Worm (Caenorhabditis elegans): ENCODE results near the gene eif-3.B.

Gene eif-3.B

DNA sequence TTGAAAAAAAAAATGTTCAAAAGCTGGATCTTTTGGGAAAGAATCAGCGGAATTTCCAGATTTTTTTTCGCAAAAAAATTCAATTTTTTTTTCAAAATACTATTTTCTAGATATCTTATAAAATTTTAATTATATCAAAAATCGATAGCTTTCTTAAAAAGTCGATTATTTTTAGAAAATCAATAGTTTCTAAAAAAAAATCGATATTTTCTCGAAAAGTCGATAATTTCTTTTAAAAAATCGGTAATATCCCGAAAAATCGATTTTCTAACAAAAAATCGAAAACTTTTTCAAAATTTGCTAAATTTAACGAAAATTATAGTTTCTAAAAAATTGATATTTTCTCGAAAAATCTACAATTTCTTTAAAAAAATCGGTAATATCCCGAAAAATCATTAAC lies 26.4 kb upstream of the eif-3.B start:
- no peak for TF ChIP-seq hlh-1 (tag; optimal IDR thresholded peaks at IDR 0.05)
- no peak for TF ChIP-seq unc-39 (tag; optimal IDR thresholded peaks at IDR 0.05)
- no peak for TF ChIP-seq nhr-12 (tag; optimal IDR thresholded peaks at IDR 0.05)
- no peak for TF ChIP-seq ztf-11 (tag; optimal IDR thresholded peaks at IDR 0.05)

DNA sequence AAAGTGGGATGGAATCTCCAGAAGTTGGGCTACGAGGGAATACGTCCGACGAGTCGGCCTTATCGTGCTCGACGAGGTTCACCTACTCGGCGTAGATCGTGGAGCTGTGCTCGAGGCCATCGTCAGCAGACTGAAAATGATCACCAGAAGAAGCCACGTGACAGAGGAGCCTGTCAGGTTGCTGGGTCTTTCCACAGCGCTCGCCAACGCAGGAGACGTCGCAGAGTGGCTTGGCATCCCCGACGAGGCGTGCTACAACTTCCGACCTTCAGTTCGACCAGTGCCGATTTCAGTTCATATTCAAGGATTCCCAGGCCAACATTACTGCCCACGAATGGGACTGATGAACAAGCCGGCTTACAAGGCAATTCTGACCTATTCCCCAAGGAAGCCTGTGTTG lies 24.1 kb upstream of the eif-3.B start:
- no peak for TF ChIP-seq blmp-1 (tag; optimal IDR thresholded peaks at IDR 0.05)
- TF ChIP-seq nhr-28 (tag; optimal IDR thresholded peaks at IDR 0.05) = no peak
- TF ChIP-seq ztf-11 (tag; optimal IDR thresholded peaks at IDR 0.05) = no peak
- no peak for TF ChIP-seq zip-8 (tag; optimal IDR thresholded peaks at IDR 0.05)
- no peak for TF ChIP-seq flh-1 (GFP tag; optimal IDR thresholded peaks at IDR 0.05)
- TF ChIP-seq lin-32 (GFP tag; optimal IDR thresholded peaks at IDR 0.05) = no peak
- TF ChIP-seq mep-1 (tag; optimal IDR thresholded peaks at IDR 0.05) = no peak
- TF ChIP-seq nhr-237 (tag; optimal IDR thresholded peaks at IDR 0.05) = no peak
- no peak for TF ChIP-seq nhr-2 (tag; optimal IDR thresholded peaks at IDR 0.05)
- TF ChIP-seq sem-2 (GFP tag; optimal IDR thresholded peaks at IDR 0.05) = no peak
- no peak for TF ChIP-seq elt-1 (tag; optimal IDR thresholded peaks at IDR 0.05; ENCODE audit: borderline replicate concordance, insufficient read depth)
- TF ChIP-seq nhr-12 (tag; optimal IDR thresholded peaks at IDR 0.05) = no peak
- no peak for TF ChIP-seq hlh-1 (tag; optimal IDR thresholded peaks at IDR 0.05)

DNA sequence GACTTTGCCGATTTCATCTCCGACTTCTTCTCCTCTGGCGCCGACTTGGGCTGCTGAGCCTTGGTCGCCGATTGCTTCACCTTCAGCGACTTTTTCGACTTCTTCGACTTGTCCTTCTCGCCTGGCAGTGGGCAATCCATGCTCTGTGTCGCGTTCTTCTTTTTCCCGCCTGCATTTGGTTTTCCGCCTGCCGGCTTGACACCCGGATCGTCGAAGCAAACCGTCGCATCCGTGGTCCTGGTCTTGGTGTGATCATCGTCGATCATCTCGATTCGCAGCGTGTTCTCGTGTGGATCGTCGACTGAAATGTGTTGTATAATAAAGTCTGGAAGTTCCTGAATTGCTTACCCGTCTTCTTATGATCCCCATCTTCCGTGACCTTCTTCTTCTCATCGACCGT lies 23.1 kb upstream of the eif-3.B start:
- TF ChIP-seq mls-2 (tag; optimal IDR thresholded peaks at IDR 0.05) = no peak

DNA sequence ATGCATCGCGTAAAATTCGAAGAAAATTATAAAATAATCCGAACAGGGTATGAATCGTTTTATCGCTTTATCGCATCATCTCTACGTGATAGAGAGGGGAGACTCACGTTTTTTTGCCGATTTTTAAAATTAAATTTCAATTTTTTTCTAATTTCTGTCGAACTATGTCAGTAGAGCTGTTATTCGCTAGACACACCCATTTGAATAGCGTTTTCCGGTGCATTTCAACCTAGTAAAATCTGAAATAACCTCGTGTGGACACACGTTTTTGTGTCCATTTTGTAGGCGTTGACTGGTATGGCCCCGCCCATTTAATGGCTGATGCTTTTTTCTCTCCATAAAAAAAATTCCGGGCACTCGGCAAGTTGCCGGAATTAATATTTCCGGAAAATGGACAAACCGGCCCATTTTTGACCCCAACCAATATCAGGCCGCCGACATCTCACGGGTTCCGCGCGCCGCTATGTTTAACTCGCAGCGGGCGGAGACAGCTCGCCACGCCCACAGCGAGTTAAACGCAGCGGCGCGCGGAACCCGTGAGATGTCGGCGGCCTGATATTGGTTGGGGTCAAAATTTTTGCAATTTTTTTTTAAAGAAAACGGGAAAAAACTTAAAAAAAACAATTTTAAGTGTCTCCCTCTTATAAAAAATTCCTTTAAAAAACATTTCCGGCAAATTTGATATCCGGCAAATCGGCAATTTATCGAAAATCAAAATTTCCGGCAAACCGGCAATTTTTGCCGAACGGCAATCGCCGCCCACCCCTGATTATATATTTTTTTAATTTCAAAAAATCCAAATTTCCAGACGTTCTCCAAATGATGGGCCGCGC lies 22.0 kb upstream of the eif-3.B start, which contains the start of gene Y54E2A.7:
Gene Y54E2A.7 (minus strand): TSS at position 51 of the 833 bp plus-strand sequence.
- no peak for TF ChIP-seq unc-62 (GFP tag; optimal IDR thresholded peaks at IDR 0.05)
- TF ChIP-seq nhr-28 (tag; optimal IDR thresholded peaks at IDR 0.05) = no peak
- no peak for TF ChIP-seq M03D4.4 (tag; optimal IDR thresholded peaks at IDR 0.05)
- no peak for TF ChIP-seq lin-13 (tag; optimal IDR thresholded peaks at IDR 0.05)
- TF ChIP-seq tbx-8 (GFP tag; optimal IDR thresholded peaks at IDR 0.05) = no peak
- no peak for TF ChIP-seq nhr-76 (tag; optimal IDR thresholded peaks at IDR 0.05)
- TF ChIP-seq nhr-2 (tag; optimal IDR thresholded peaks at IDR 0.05) = no peak

DNA sequence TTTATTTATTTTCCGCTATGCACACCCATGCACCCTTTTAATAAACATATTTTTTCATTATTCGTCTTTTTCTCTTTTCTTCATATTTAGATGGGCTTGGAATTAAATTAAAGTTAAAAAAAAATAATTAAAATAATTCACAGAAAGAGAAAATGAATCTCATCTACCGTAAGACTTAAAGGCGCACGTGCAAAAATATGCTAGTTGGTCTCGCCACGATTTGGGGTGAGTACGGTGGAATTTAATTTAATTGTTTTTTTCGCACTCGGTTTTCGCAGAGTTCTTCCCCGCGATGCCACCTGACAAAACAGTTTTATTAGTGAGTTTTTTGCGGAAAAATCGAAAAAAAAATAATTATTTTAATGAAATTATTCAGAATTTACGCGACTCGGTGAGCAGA lies 17.1 kb upstream of the eif-3.B start, which contains the start of gene Y54E2A.8:
Gene Y54E2A.8 (plus strand): TSS at position 254 of the 400 bp plus-strand sequence.
- TF ChIP-seq mep-1 (tag; optimal IDR thresholded peaks at IDR 0.05) (no peak), unc-62 (GFP tag; optimal IDR thresholded peaks at IDR 0.05) (no peak), zip-8 (tag; optimal IDR thresholded peaks at IDR 0.05) (no peak), drap-1 (GFP tag; optimal IDR thresholded peaks at IDR 0.05) (no peak), hlh-1 (tag; optimal IDR thresholded peaks at IDR 0.05) (no peak), bed-3 (GFP tag; optimal IDR thresholded peaks at IDR 0.05) (no peak), ceh-39 (tag; optimal IDR thresholded peaks at IDR 0.05) (no peak), ces-1 (GFP tag; optimal IDR thresholded peaks at IDR 0.05) (no peak)

DNA sequence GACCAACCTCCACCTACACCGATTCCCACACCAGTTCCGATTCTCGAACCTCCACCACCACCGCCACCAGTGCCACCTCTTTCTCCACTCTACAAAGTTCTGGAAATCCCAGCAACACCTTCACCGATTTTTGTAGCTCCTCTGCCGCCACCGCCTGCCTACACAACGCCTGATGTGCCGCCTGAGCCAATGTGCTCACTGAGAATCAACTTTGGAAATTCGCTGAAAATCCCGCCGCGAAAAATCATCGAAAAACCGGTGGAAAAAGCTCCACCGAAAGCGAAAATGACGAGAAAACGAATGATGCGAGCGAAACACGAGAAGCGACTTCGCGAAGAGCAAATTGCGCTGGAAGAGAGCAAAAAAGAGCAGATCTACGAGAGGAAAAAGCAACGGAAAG lies 15.4 kb upstream of the eif-3.B start:
- TF ChIP-seq M03D4.4 (tag; optimal IDR thresholded peaks at IDR 0.05) (no peak), mls-2 (tag; optimal IDR thresholded peaks at IDR 0.05) (no peak), elt-1 (tag; optimal IDR thresholded peaks at IDR 0.05; ENCODE audit: borderline replicate concordance, insufficient read depth) (no peak), ztf-11 (tag; optimal IDR thresholded peaks at IDR 0.05) (no peak), unc-120 (tag; optimal IDR thresholded peaks at IDR 0.05; ENCODE audit: poor library complexity, severe bottlenecking) (no peak), ceh-43 (GFP tag; optimal IDR thresholded peaks at IDR 0.05) (no peak), sptf-1 (tag; optimal IDR thresholded peaks at IDR 0.05) (no peak), elt-3 (tag; optimal IDR thresholded peaks at IDR 0.05) (no peak), sem-2 (GFP tag; optimal IDR thresholded peaks at IDR 0.05) (no peak), tbx-8 (GFP tag; optimal IDR thresholded peaks at IDR 0.05) (no peak), lin-32 (GFP tag; optimal IDR thresholded peaks at IDR 0.05) (no peak), ham-2 (GFP tag; optimal IDR thresholded peaks at IDR 0.05) (no peak)
